Worm (Caenorhabditis elegans): Measurements from ENCODE around the gene acl-4.

- TF ChIP-seq skn-1 (tag; optimal IDR thresholded peaks at IDR 0.05) (no peak), nhr-11 (tag; optimal IDR thresholded peaks at IDR 0.05) (no peak), unc-39 (tag; optimal IDR thresholded peaks at IDR 0.05) (no peak), zag-1 (tag; optimal IDR thresholded peaks at IDR 0.05) (no peak), snpc-4 (tag; optimal IDR thresholded peaks at IDR 0.05) (no peak), mbf-1 (tag; optimal IDR thresholded peaks at IDR 0.05) (no peak), nhr-237 (tag; optimal IDR thresholded peaks at IDR 0.05) (no peak), nhr-77 (tag; optimal IDR thresholded peaks at IDR 0.05) (no peak), C34F6.9 (tag; optimal IDR thresholded peaks at IDR 0.05) (no peak), lin-11 (tag; optimal IDR thresholded peaks at IDR 0.05) (no peak)
These were observed 27.6 kb downstream of the acl-4 start for ce11 chrX:2042621-2043020.
